Worm (Caenorhabditis elegans) whole organism, young adult: ENCODE measurements around the gene glt-6.

Experiments
- C06A6.2 ChIP-seq: fragments of 200-800 bp; sonication (Bioruptor generic); conservative IDR thresholded peaks from 2 replicates; pipeline ENCODE4 v1.3.6; 2022; ENCODE audit warnings: missing genetic modification characterization, missing compliant biosample characterization
- mel-28 ChIP-seq: sonication (generic microtip); optimal IDR thresholded peaks from 2 replicates; lab custom pipeline; 2016; ENCODE audit warnings: borderline replicate concordance, mild to moderate bottlenecking, missing genetic modification characterization, missing compliant biosample characterization
- nhr-90 ChIP-seq: sonication (generic microtip); optimal IDR thresholded peaks from 2 replicates; lab custom pipeline; 2016; ENCODE audit warnings: missing genotype, mild to moderate bottlenecking, missing genetic modification characterization, missing compliant biosample characterization

- TF ChIP-seq mel-28 (tag; lab: Kevin White, UChicago) (no peak), C06A6.2 (GFP tag; lab: Robert Waterston, UW) (no peak), nhr-90 (no peak)
Observed at ce11 chrIV:7516167-7516566, 12.7 kb downstream of the glt-6 start, which contains the start of the genes R05G6.9 and R05G6.3.
